Worm (Caenorhabditis elegans) whole organism, L2 larva: ENCODE data around the gene ddl-1.

ENCODE experiments used
- ama-1 ChIP-seq: fragments of 150-350 bp; optimal IDR thresholded peaks from 2 replicates; lab custom pipeline; 2018; ENCODE audit warnings: inconsistent platforms
- nhr-25 ChIP-seq: fragments of 150-350 bp; sonication (generic microtip); optimal IDR thresholded peaks from 3 replicates; lab custom pipeline; 2014; ENCODE audit warnings: missing biosample characterization, missing genetic modification characterization
- snpc-4 ChIP-seq: fragments of 150-350 bp; optimal IDR thresholded peaks from 2 replicates; lab custom pipeline; 2014; ENCODE audit warnings: missing biosample characterization, missing genetic modification characterization

DNA sequence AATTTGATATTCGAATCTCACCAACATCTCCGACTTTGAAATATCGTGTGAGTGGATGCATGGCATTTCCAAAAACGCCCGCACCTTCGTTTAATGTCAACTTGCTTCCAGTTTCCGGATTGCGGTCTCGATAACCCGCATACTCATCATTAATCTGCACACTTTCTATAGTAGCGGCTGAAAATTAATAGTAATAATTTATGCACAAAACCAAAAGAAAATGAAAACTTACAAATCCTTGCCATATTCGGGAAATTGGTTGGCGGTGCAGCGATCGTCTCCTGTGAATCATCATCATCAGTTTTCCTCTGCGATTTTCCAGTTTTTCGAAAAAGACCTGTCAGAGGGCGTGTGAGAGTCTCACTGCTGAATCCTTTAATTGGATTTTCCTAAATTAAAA, 12.0 kb upstream of the ddl-1 start:
- no peak for TF ChIP-seq ama-1 (lab: Kevin White, UChicago)
- TF ChIP-seq snpc-4 (tag; lab: Kevin White, UChicago), result no peak
- TF ChIP-seq nhr-25 (tag; lab: Kevin White, UChicago), result no peak
